Worm (Caenorhabditis elegans): Measurements from ENCODE around the gene idpp-15.

idpp-15 gene

ce11 chrIII:8491945-8492344 lies 32.9 kb upstream of the idpp-15 start:
- TF ChIP-seq R02D3.7 (tag; optimal IDR thresholded peaks at IDR 0.05) (no peak), nhr-12 (tag; optimal IDR thresholded peaks at IDR 0.05) (no peak), ZK546.5 (tag; optimal IDR thresholded peaks at IDR 0.05) (no peak), crh-2 (tag; optimal IDR thresholded peaks at IDR 0.05) (no peak), C34F6.9 (tag; optimal IDR thresholded peaks at IDR 0.05) (no peak), mbf-1 (tag; optimal IDR thresholded peaks at IDR 0.05) (no peak), nhr-11 (tag; optimal IDR thresholded peaks at IDR 0.05) (no peak), ama-1 (optimal IDR thresholded peaks at IDR 0.05) (no peak), skn-1 (tag; optimal IDR thresholded peaks at IDR 0.05) (no peak), mdl-1 (tag; optimal IDR thresholded peaks at IDR 0.05) (no peak), nhr-77 (tag; optimal IDR thresholded peaks at IDR 0.05) (no peak), sma-9 (GFP tag; optimal IDR thresholded peaks at IDR 0.05) (no peak), sma-9 (tag; optimal IDR thresholded peaks at IDR 0.05) (no peak), unc-62 (GFP tag; optimal IDR thresholded peaks at IDR 0.05) (no peak), nhr-23 (tag; optimal IDR thresholded peaks at IDR 0.05) (no peak), unc-39 (tag; optimal IDR thresholded peaks at IDR 0.05) (no peak), gmeb-1 (tag; optimal IDR thresholded peaks at IDR 0.05) (no peak), nhr-25 (tag; optimal IDR thresholded peaks at IDR 0.05) (no peak), nhr-237 (tag; optimal IDR thresholded peaks at IDR 0.05) (no peak)

- TF ChIP-seq mbf-1 (tag; optimal IDR thresholded peaks at IDR 0.05) (no peak), ama-1 (optimal IDR thresholded peaks at IDR 0.05) (no peak), mab-5 (tag; optimal IDR thresholded peaks at IDR 0.05) (no peak)
Measured at ce11 chrIII:8494708-8495107, 30.2 kb upstream of the idpp-15 start, which contains the start of gene pac-1. pac-1 (plus strand) TSS chrIII:8495008.

ce11 chrIII:8503341-8503740 lies 21.5 kb upstream of the idpp-15 start:
- TF ChIP-seq nhr-25 (tag; optimal IDR thresholded peaks at IDR 0.05) (peak; percentile 17), lsy-2 (tag; optimal IDR thresholded peaks at IDR 0.05) (peak in 1 of 2 experiments; percentile 28), egl-27 (tag; optimal IDR thresholded peaks at IDR 0.05) (peak; percentile 8), F13H6.1 (tag; optimal IDR thresholded peaks at IDR 0.05) (peak; percentile 41), ceh-16 (tag; optimal IDR thresholded peaks at IDR 0.05) (no peak)

- TF ChIP-seq R02D3.7 (tag; optimal IDR thresholded peaks at IDR 0.05) (no peak), fos-1 (tag; optimal IDR thresholded peaks at IDR 0.05) (peak; percentile 22), F13H6.1 (tag; optimal IDR thresholded peaks at IDR 0.05) (no peak), nhr-21 (tag; optimal IDR thresholded peaks at IDR 0.05) (peak; percentile 55), ztf-4 (tag; optimal IDR thresholded peaks at IDR 0.05) (no peak)
Measured at ce11 chrIII:8504176-8504763, 20.6 kb upstream of the idpp-15 start.

ce11 chrIII:8506348-8506747 lies 18.5 kb upstream of the idpp-15 start:
- no peak for TF ChIP-seq lin-13 (GFP tag; optimal IDR thresholded peaks at IDR 0.05)
- no peak for TF ChIP-seq dmd-4 (tag; optimal IDR thresholded peaks at IDR 0.05)
- TF ChIP-seq fos-1 (tag; optimal IDR thresholded peaks at IDR 0.05), result peak; percentile 26

- no peak for TF ChIP-seq mbf-1 (tag; optimal IDR thresholded peaks at IDR 0.05)
- TF ChIP-seq nhr-237 (tag; optimal IDR thresholded peaks at IDR 0.05), result no peak
- no peak for TF ChIP-seq ztf-1 (GFP tag; conservative IDR thresholded peaks at IDR 0.05)
- no peak for TF ChIP-seq ztf-11 (tag; optimal IDR thresholded peaks at IDR 0.05)
- TF ChIP-seq fos-1 (tag; optimal IDR thresholded peaks at IDR 0.05), result no peak
- TF ChIP-seq nhr-6 (tag; optimal IDR thresholded peaks at IDR 0.05), result no peak
- TF ChIP-seq unc-39 (tag; optimal IDR thresholded peaks at IDR 0.05), result no peak
- no peak for TF ChIP-seq snpc-4 (tag; optimal IDR thresholded peaks at IDR 0.05)
- TF ChIP-seq mdl-1 (tag; optimal IDR thresholded peaks at IDR 0.05), result no peak
- no peak for TF ChIP-seq ceh-82 (tag; optimal IDR thresholded peaks at IDR 0.05)
Measured at ce11 chrIII:8509218-8509617, 15.7 kb upstream of the idpp-15 start.
